Fruit fly (Drosophila melanogaster): Measurements from ENCODE around the gene CG10064.

dm6 chr3L:6981109-6981741 lies 13.5 kb upstream of the CG10064 start:
- no peak for TF ChIP-seq CG5204 (GFP tag; optimal IDR thresholded peaks at IDR 0.05)
- TF ChIP-seq CG11617 (GFP tag; optimal IDR thresholded peaks at IDR 0.05), result no peak
- TF ChIP-seq pad (GFP tag; optimal IDR thresholded peaks at IDR 0.05), result no peak
